Fruit fly (Drosophila melanogaster): ENCODE results near the gene CG12991.

CG12991 gene

dm6 chrX:17599330-17599729 lies 19.7 kb downstream of the CG12991 start, which contains the start of gene X11L (continued):
- peak; percentile 88 for TF ChIP-seq BEAF-32 (GFP tag; optimal IDR thresholded peaks at IDR 0.05)
- TF ChIP-seq Fer3 (tag; optimal IDR thresholded peaks at IDR 0.05), result no peak
- peak; percentile 94 for TF ChIP-seq Bgb (GFP tag; IDR thresholded peaks at IDR 0.05; ENCODE audit: partially characterized antibody)
- peak; percentile 44; the same call in 1 of the 2 replicates for TF ChIP-seq CG11085 (GFP tag; IDR thresholded peaks at IDR 0.05)
- no peak for TF ChIP-seq bcd (GFP tag; optimal IDR thresholded peaks at IDR 0.05)
- TF ChIP-seq Ets97D (GFP tag; optimal IDR thresholded peaks at IDR 0.05), result peak; percentile 82
- TF ChIP-seq Dref (GFP tag; IDR thresholded peaks at IDR 0.05), result peak; percentile 92
- TF ChIP-seq exex (tag; optimal IDR thresholded peaks at IDR 0.05), result no peak
- peak; percentile 86 for TF ChIP-seq gro (GFP tag; optimal IDR thresholded peaks at IDR 0.05)
- TF ChIP-seq Deaf1 (tag; optimal IDR thresholded peaks at IDR 0.05), result no peak
- TF ChIP-seq onecut (GFP tag; IDR thresholded peaks at IDR 0.05), result peak; percentile 56; the same call in 1 of the 2 replicates
- no peak for TF ChIP-seq tio (GFP tag; optimal IDR thresholded peaks at IDR 0.05)
- peak; percentile 59; the same call in 1 of the 2 replicates for TF ChIP-seq Rx (GFP tag; IDR thresholded peaks at IDR 0.05)
- peak; percentile 77 for TF ChIP-seq Hsf (GFP tag; optimal IDR thresholded peaks at IDR 0.05)
- no peak for TF ChIP-seq br (optimal IDR thresholded peaks at IDR 0.05)
- no peak for TF ChIP-seq CG15073 (GFP tag; optimal IDR thresholded peaks at IDR 0.05)
- TF ChIP-seq CG12299 (tag; optimal IDR thresholded peaks at IDR 0.05), result no peak
- TF ChIP-seq pho (GFP tag; optimal IDR thresholded peaks at IDR 0.05), result peak; percentile 84
- no peak for TF ChIP-seq CG6854 (GFP tag; optimal IDR thresholded peaks at IDR 0.05)
- no peak for TF ChIP-seq disco-r (GFP tag; optimal IDR thresholded peaks at IDR 0.05)
- peak; percentile 36 for TF ChIP-seq gfzf (GFP tag; optimal IDR thresholded peaks at IDR 0.05)
- TF ChIP-seq zfh2 (GFP tag; optimal IDR thresholded peaks at IDR 0.05), result peak; percentile 84
- no peak for TF ChIP-seq ro (GFP tag; IDR thresholded peaks at IDR 0.05)
- TF ChIP-seq Nf-YB (GFP tag; optimal IDR thresholded peaks at IDR 0.05), result no peak
- no peak for TF ChIP-seq CG10147 (GFP tag; optimal IDR thresholded peaks at IDR 0.05)
- TF ChIP-seq odd (GFP tag; optimal IDR thresholded peaks at IDR 0.05), result no peak
- no peak for TF ChIP-seq cg (GFP tag; optimal IDR thresholded peaks at IDR 0.05)
- peak; percentile 63 for TF ChIP-seq CG10366 (GFP tag; IDR thresholded peaks at IDR 0.05)
- peak; percentile 25 for TF ChIP-seq CG30020 (tag; optimal IDR thresholded peaks at IDR 0.05)
- TF ChIP-seq CG14965 (GFP tag; optimal IDR thresholded peaks at IDR 0.05; ENCODE audit: borderline replicate concordance), result no peak
- TF ChIP-seq CG4360 (GFP tag; IDR thresholded peaks at IDR 0.05), result no peak
- no peak for TF ChIP-seq CG17361 (GFP tag; IDR thresholded peaks at IDR 0.05)
- TF ChIP-seq CG4617 (GFP tag; optimal IDR thresholded peaks at IDR 0.05; ENCODE audit: borderline replicate concordance), result peak; percentile 71
- TF ChIP-seq CG31441 (GFP tag; IDR thresholded peaks at IDR 0.05), result no peak
- TF ChIP-seq peb (GFP tag; IDR thresholded peaks at IDR 0.05), result peak; percentile 31; the same call in 1 of the 2 replicates
- TF ChIP-seq CG8944 (GFP tag; optimal IDR thresholded peaks at IDR 0.05), result peak; percentile 68
- peak; percentile 20 for TF ChIP-seq CG3838 (GFP tag; optimal IDR thresholded peaks at IDR 0.05)
- TF ChIP-seq NfI (GFP tag; optimal IDR thresholded peaks at IDR 0.05), result no peak
- no peak for TF ChIP-seq Hmr (GFP tag; optimal IDR thresholded peaks at IDR 0.05)
- TF ChIP-seq CG15479 (GFP tag; optimal IDR thresholded peaks at IDR 0.05), result no peak
- 0 out of 2 replicates have a peak, but pooled peaks have one; percentile 15 for TF ChIP-seq stc (GFP tag; IDR thresholded peaks at IDR 0.05)
- TF ChIP-seq Jarid2 (GFP tag; optimal IDR thresholded peaks at IDR 0.05), result no peak
- TF ChIP-seq CG10267 (tag; optimal IDR thresholded peaks at IDR 0.05), result peak; percentile 95
- peak; percentile 85 for TF ChIP-seq CG9932 (GFP tag; IDR thresholded peaks at IDR 0.05)
- TF ChIP-seq stwl (tag; optimal IDR thresholded peaks at IDR 0.05), result peak; percentile 90
- no peak for TF ChIP-seq ash1 (GFP tag; optimal IDR thresholded peaks at IDR 0.05)
- TF ChIP-seq CG11695 (GFP tag; IDR thresholded peaks at IDR 0.05), result peak; percentile 16; the same call in 1 of the 3 replicates
- no peak for TF ChIP-seq Hmx (GFP tag; optimal IDR thresholded peaks at IDR 0.05)
- TF ChIP-seq az2 (GFP tag; optimal IDR thresholded peaks at IDR 0.05), result peak; percentile 72
- TF ChIP-seq CG1529 (GFP tag; optimal IDR thresholded peaks at IDR 0.05), result peak; percentile 1
- no peak for TF ChIP-seq GATAe (GFP tag; conservative IDR thresholded peaks at IDR 0.05)

Measured in whole organism, embryonic.